Worm (Caenorhabditis elegans) whole organism, early embryonic: ENCODE results near the gene tald-1.

Experiments
- F13C5.2 ChIP-seq: sonication (generic microtip); optimal IDR thresholded peaks from 2 replicates; lab custom pipeline; 2017; ENCODE audit warnings: mild to moderate bottlenecking, missing genetic modification characterization, inconsistent platforms, missing compliant biosample characterization
- aly-1 ChIP-seq: sonication (generic microtip); optimal IDR thresholded peaks from 2 replicates; lab custom pipeline; 2016; ENCODE audit warnings: missing genetic modification characterization, missing compliant biosample characterization
- ama-1 ChIP-seq: fragments of 150-350 bp; optimal IDR thresholded peaks from 2 replicates; lab custom pipeline; 2014
- ceh-13 ChIP-seq: fragments of 200-800 bp; sonication (Bioruptor generic); optimal IDR thresholded peaks from 2 replicates; lab custom pipeline; 2018; ENCODE audit warnings: mild to moderate bottlenecking, missing genetic modification characterization, missing compliant biosample characterization
- ceh-36 ChIP-seq: sonication (generic microtip); optimal IDR thresholded peaks from 2 replicates; lab custom pipeline; 2016; ENCODE audit warnings: missing genetic modification characterization, inconsistent platforms, missing compliant biosample characterization
- ets-7 ChIP-seq: sonication (generic microtip); optimal IDR thresholded peaks from 2 replicates; lab custom pipeline; 2016; ENCODE audit warnings: missing genotype, missing genetic modification characterization, missing compliant biosample characterization
- flt-1 ChIP-seq: fragments of 200-800 bp; sonication (Bioruptor generic); IDR thresholded peaks from 2 replicates; pipeline ENCODE4 v1.3.6; 2022; ENCODE audit warnings: missing genetic modification characterization, missing compliant biosample characterization
- hmbx-1 ChIP-seq: sonication (generic microtip); optimal IDR thresholded peaks from 2 replicates; lab custom pipeline; 2016; ENCODE audit warnings: mild to moderate bottlenecking, missing genetic modification characterization, missing compliant biosample characterization
- hmg-4 ChIP-seq: fragments of 200-800 bp; sonication (Bioruptor generic); optimal IDR thresholded peaks from 2 replicates; lab custom pipeline; 2018; ENCODE audit warnings: mild to moderate bottlenecking, missing genetic modification characterization, missing compliant biosample characterization
- scrt-1 ChIP-seq: fragments of 200-800 bp; sonication (Bioruptor generic); IDR thresholded peaks from 2 replicates; pipeline ENCODE4 v1.3.6; 2022; ENCODE audit warnings: missing genetic modification characterization, missing compliant biosample characterization
- sea-1 ChIP-seq: fragments of 200-800 bp; sonication (Bioruptor generic); conservative IDR thresholded peaks from 2 replicates; pipeline ENCODE4 v1.3.6; 2022; ENCODE audit warnings: missing genetic modification characterization, missing compliant biosample characterization
- tbx-37 ChIP-seq: fragments of 200-800 bp; sonication (Bioruptor generic); conservative IDR thresholded peaks from 2 replicates; pipeline ENCODE4 v1.3.6; 2022; ENCODE audit warnings: missing genetic modification reagents, missing genetic modification characterization, missing compliant biosample characterization

- no peak for TF ChIP-seq sea-1 (GFP tag; lab: Robert Waterston, UW)
- TF ChIP-seq scrt-1 (GFP tag; lab: Robert Waterston, UW) = 0 out of 2 replicates have a peak, but pooled peaks have one; percentile 5
- TF ChIP-seq ceh-13 (GFP tag; lab: Kevin White, UChicago) = no peak
- TF ChIP-seq F13C5.2 (tag; lab: Kevin White, UChicago) = no peak
- TF ChIP-seq hmbx-1 (tag; lab: Kevin White, UChicago) = no peak
- no peak for TF ChIP-seq ama-1 (lab: Kevin White, UChicago)
- no peak for TF ChIP-seq flt-1 (GFP tag; lab: Robert Waterston, UW)
- no peak for TF ChIP-seq ceh-36 (tag; lab: Kevin White, UChicago)
- no peak for TF ChIP-seq ets-7 (tag; lab: Kevin White, UChicago)
- no peak for TF ChIP-seq hmg-4
- no peak for TF ChIP-seq tbx-37 (GFP tag; lab: Robert Waterston, UW)
- no peak for TF ChIP-seq aly-1
Measured at ce11 chrIV:4411948-4412335, 25.5 kb downstream of the tald-1 start.
